Fruit fly (Drosophila melanogaster) whole organism, wandering third instar larva: ENCODE data around the gene AstC.
A peak's percentile ranks its signal among the peaks of the same experiment; 100 is the strongest.

Source experiments
- Abd-B ChIP-seq: fragments of >200 bp; optimal IDR thresholded peaks from 2 replicates; lab custom pipeline; 2017; ENCODE audit warnings: missing biosample characterization, missing genetic modification characterization
- CG9705 ChIP-seq: fragments of 200-800 bp; sonication (Bioruptor generic); optimal IDR thresholded peaks from 2 replicates; lab custom pipeline; 2018; ENCODE audit warnings: missing biosample characterization, mild to moderate bottlenecking, missing genetic modification characterization
- CrebA ChIP-seq: fragments of 200-800 bp; sonication (Bioruptor generic); optimal IDR thresholded peaks from 2 replicates; lab custom pipeline; 2016; ENCODE audit warnings: missing biosample characterization, mild to moderate bottlenecking, missing genetic modification characterization, borderline replicate concordance
- Dfd ChIP-seq: fragments of >200 bp; optimal IDR thresholded peaks from 2 replicates; lab custom pipeline; 2017; ENCODE audit warnings: missing biosample characterization, missing genetic modification characterization
- Dif ChIP-seq: fragments of 200-275, 200-300 bp; sonication (Bioruptor generic); optimal IDR thresholded peaks from 2 replicates; lab custom pipeline; 2018; ENCODE audit warnings: missing biosample characterization, missing genetic modification characterization; ENCODE audit not compliant: partially characterized antibody
- GATAd ChIP-seq: sonication (Bioruptor generic); optimal IDR thresholded peaks from 2 replicates; lab custom pipeline; 2016; ENCODE audit warnings: missing biosample characterization, missing genetic modification characterization
- HLH106 ChIP-seq: fragments of 200-800 bp; optimal IDR thresholded peaks from 3 replicates; lab custom pipeline; 2019; ENCODE audit warnings: missing biosample characterization, mild to moderate bottlenecking, missing genetic modification characterization, moderate library complexity
- Hnf4 ChIP-seq: fragments of 200-800 bp; sonication (Bioruptor generic); optimal IDR thresholded peaks from 2 replicates; lab custom pipeline; 2016; ENCODE audit warnings: missing biosample characterization, mild to moderate bottlenecking, missing genetic modification characterization
- Hr78 ChIP-seq: fragments of >200 bp; optimal IDR thresholded peaks from 2 replicates; lab custom pipeline; 2017; ENCODE audit warnings: missing biosample characterization, missing genetic modification characterization
- Hr83 ChIP-seq: fragments of 200-300 bp; sonication (Bioruptor generic); optimal IDR thresholded peaks from 2 replicates; lab custom pipeline; 2016; ENCODE audit warnings: missing biosample characterization, mild to moderate bottlenecking, missing genetic modification characterization, moderate library complexity; ENCODE audit not compliant: poor library complexity, severe bottlenecking
- Jra ChIP-seq: sonication (Bioruptor generic); optimal IDR thresholded peaks from 2 replicates; lab custom pipeline; 2016; ENCODE audit warnings: missing biosample characterization, missing genetic modification characterization
- Mio ChIP-seq: sonication (Bioruptor generic); optimal IDR thresholded peaks from 2 replicates; lab custom pipeline; 2016; ENCODE audit warnings: missing biosample characterization, missing genetic modification characterization
- Myc ChIP-seq: fragments of >200 bp; optimal IDR thresholded peaks from 2 replicates; lab custom pipeline; 2017
- N ChIP-seq: fragments of >200 bp; optimal IDR thresholded peaks from 2 replicates; lab custom pipeline; 2018; ENCODE audit warnings: missing biosample characterization, missing external identifiers, missing genetic modification characterization
- OdsH ChIP-seq: fragments of 200-800 bp; sonication (Bioruptor generic); optimal IDR thresholded peaks from 2 replicates; lab custom pipeline; 2016; ENCODE audit warnings: missing biosample characterization, mild to moderate bottlenecking, missing genetic modification characterization
- Rel ChIP-seq, 2 experiments: fragments of 200-800 bp; sonication (Bioruptor generic) in 1 of 2; optimal IDR thresholded peaks; 2 replicates in 1 of 2; 3 replicates in 1 of 2; lab custom pipeline; 2016 to 2019; ENCODE audit warnings: mild to moderate bottlenecking in 2 of 2, missing biosample characterization in 2 of 2, missing genetic modification characterization in 2 of 2, moderate library complexity in 1 of 2
- Sp1 ChIP-seq: fragments of 200-800 bp; sonication (Bioruptor generic); optimal IDR thresholded peaks from 3 replicates; lab custom pipeline; 2019; ENCODE audit warnings: missing biosample characterization, mild to moderate bottlenecking, missing genetic modification characterization, moderate library complexity
- br ChIP-seq: fragments of 200-800 bp; sonication (Bioruptor generic); optimal IDR thresholded peaks from 2 replicates; lab custom pipeline; 2016; ENCODE audit warnings: missing biosample characterization, missing genetic modification characterization
- dl ChIP-seq, 2 experiments: fragments of 175-275, 200-275 bp in 1 of 2; fragments of 200-275 bp in 1 of 2; sonication (Bioruptor generic); optimal IDR thresholded peaks; lab custom pipeline; 2018; ENCODE audit warnings: mild to moderate bottlenecking in 2 of 2, missing biosample characterization in 2 of 2, missing genetic modification characterization in 2 of 2, moderate library complexity in 2 of 2; ENCODE audit not compliant: partially characterized antibody in 2 of 2, insufficient read depth in 1 of 2
- dmrt93B ChIP-seq: fragments of 200-800 bp; sonication (Bioruptor generic); optimal IDR thresholded peaks from 2 replicates; lab custom pipeline; 2018; ENCODE audit warnings: missing biosample characterization, mild to moderate bottlenecking, missing genetic modification characterization
- dsf ChIP-seq: sonication (Bioruptor generic); optimal IDR thresholded peaks from 2 replicates; lab custom pipeline; 2016; ENCODE audit warnings: missing biosample characterization, missing genetic modification characterization, borderline replicate concordance
- ey ChIP-seq: fragments of 200-800 bp; sonication (Bioruptor generic); optimal IDR thresholded peaks from 2 replicates; lab custom pipeline; 2016; ENCODE audit warnings: missing biosample characterization, missing genetic modification characterization
- foxo ChIP-seq, 2 experiments: fragments of 200-800 bp; sonication (Bioruptor generic); optimal IDR thresholded peaks; 2 replicates in 1 of 2; 3 replicates in 1 of 2; lab custom pipeline; 2016 to 2017; ENCODE audit warnings: missing biosample characterization in 2 of 2, missing genetic modification characterization in 2 of 2
- fru ChIP-seq: fragments of 200-800 bp; sonication (Bioruptor generic); optimal IDR thresholded peaks from 3 replicates; lab custom pipeline; 2016; ENCODE audit warnings: missing biosample characterization, mild to moderate bottlenecking, missing genetic modification characterization
- h ChIP-seq: fragments of 200-800 bp; sonication (Bioruptor generic); optimal IDR thresholded peaks from 3 replicates; lab custom pipeline; 2016; ENCODE audit warnings: missing biosample characterization, mild to moderate bottlenecking, missing genetic modification characterization
- jim ChIP-seq: fragments of 175-275, 200-325 bp; sonication (Bioruptor generic); optimal IDR thresholded peaks from 2 replicates; lab custom pipeline; 2016; ENCODE audit warnings: missing biosample characterization, mild to moderate bottlenecking, missing genetic modification characterization
- lola ChIP-seq: fragments of >200 bp; optimal IDR thresholded peaks from 2 replicates; lab custom pipeline; 2017; ENCODE audit warnings: missing biosample characterization, missing genetic modification characterization
- pan ChIP-seq: fragments of >200 bp; optimal IDR thresholded peaks from 2 replicates; lab custom pipeline; 2017
- psq ChIP-seq: fragments of 200-800 bp; sonication (Bioruptor generic); optimal IDR thresholded peaks from 3 replicates; lab custom pipeline; 2017; ENCODE audit warnings: missing biosample characterization, mild to moderate bottlenecking, missing genetic modification characterization, moderate library complexity
- rgr ChIP-seq: fragments of 200-800 bp; sonication (Bioruptor generic); optimal IDR thresholded peaks from 3 replicates; lab custom pipeline; 2016; ENCODE audit warnings: missing biosample characterization, mild to moderate bottlenecking, missing genetic modification characterization
- sage ChIP-seq: fragments of 200-800 bp; sonication (Bioruptor generic); optimal IDR thresholded peaks from 2 replicates; lab custom pipeline; 2016; ENCODE audit warnings: missing biosample characterization, mild to moderate bottlenecking, missing genetic modification characterization
- tai ChIP-seq: sonication (Bioruptor generic); optimal IDR thresholded peaks from 2 replicates; lab custom pipeline; 2016; ENCODE audit warnings: missing biosample characterization, missing genetic modification characterization
- woc ChIP-seq: sonication (Bioruptor generic); optimal IDR thresholded peaks from 2 replicates; lab custom pipeline; 2016; ENCODE audit warnings: missing biosample characterization, mild to moderate bottlenecking, missing genetic modification characterization

The AstC gene

dm6 chr2L:11082025-11082424, 826 bp upstream of the AstC start:
- TF ChIP-seq jim (GFP tag; lab: Kevin White, UChicago) (no peak), dmrt93B (GFP tag; lab: Kevin White, UChicago) (no peak), Myc (lab: Kevin White, UChicago) (peak; percentile 6)

- no peak for TF ChIP-seq Hnf4 (GFP tag; lab: Kevin White, UChicago)
- TF ChIP-seq rgr (GFP tag; lab: Kevin White, UChicago), result no peak
- no peak for TF ChIP-seq Hr78 (GFP tag; lab: Kevin White, UChicago)
- no peak for TF ChIP-seq pan (lab: Kevin White, UChicago)
- TF ChIP-seq Mio (GFP tag; lab: Kevin White, UChicago), result no peak
- TF ChIP-seq br (GFP tag; lab: Kevin White, UChicago), result no peak
- TF ChIP-seq dsf (GFP tag; lab: Kevin White, UChicago), result no peak
- no peak for TF ChIP-seq ey (GFP tag; lab: Kevin White, UChicago)
- TF ChIP-seq Myc (lab: Kevin White, UChicago), result no peak
- TF ChIP-seq Rel (GFP tag; optimal IDR thresholded peaks at IDR 0.05; lab: Kevin White, UChicago), result no peak
- no peak for TF ChIP-seq Rel (tag; optimal IDR thresholded peaks at IDR 0.05; lab: Kevin White, UChicago)
- no peak for TF ChIP-seq jim (GFP tag; lab: Kevin White, UChicago)
- no peak for TF ChIP-seq Sp1 (GFP tag; lab: Kevin White, UChicago)
- TF ChIP-seq GATAd, result no peak
- TF ChIP-seq OdsH (GFP tag; lab: Kevin White, UChicago), result no peak
These were observed 6.1 kb downstream of the AstC start, which contains the start of gene CG43725 for dm6 chr2L:11075114-11075513. CG43725 (plus strand) TSS chr2L:11075513.

DNA sequence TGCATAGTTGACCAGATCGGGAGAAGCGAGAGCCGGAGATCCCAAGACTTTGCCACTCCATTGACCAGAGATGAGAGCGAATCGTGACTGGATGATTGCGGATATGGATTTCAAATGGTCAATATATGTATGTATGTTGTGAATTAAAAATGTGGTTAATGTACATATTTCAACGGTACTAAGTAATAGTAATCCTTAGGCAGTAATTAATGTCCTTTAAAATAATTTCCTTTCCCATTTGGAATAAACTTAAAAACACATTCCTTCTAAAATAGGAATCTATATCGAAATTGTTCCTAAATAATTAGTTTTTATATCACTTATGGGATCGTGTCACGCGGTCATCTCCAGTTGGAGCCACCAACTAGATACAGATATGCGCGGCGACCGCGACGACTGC, 7.3 kb downstream of the AstC start:
- TF ChIP-seq h (GFP tag; lab: Kevin White, UChicago) (peak; percentile 6), Myc (lab: Kevin White, UChicago) (no peak), Hnf4 (GFP tag; lab: Kevin White, UChicago) (no peak), Rel (GFP tag; optimal IDR thresholded peaks at IDR 0.05; lab: Kevin White, UChicago) (no peak), Rel (tag; optimal IDR thresholded peaks at IDR 0.05; lab: Kevin White, UChicago) (no peak), rgr (GFP tag; lab: Kevin White, UChicago) (peak; percentile 24), GATAd (no peak), Hr78 (GFP tag; lab: Kevin White, UChicago) (no peak), dmrt93B (GFP tag; lab: Kevin White, UChicago) (no peak), OdsH (GFP tag; lab: Kevin White, UChicago) (peak; percentile 32), foxo (GFP tag; optimal IDR thresholded peaks at IDR 0.05; lab: Kevin White, UChicago) (peak in 1 of 2 experiments; percentile 6), br (GFP tag; lab: Kevin White, UChicago) (peak; percentile 9), ey (GFP tag; lab: Kevin White, UChicago) (peak; percentile 34), Sp1 (GFP tag; lab: Kevin White, UChicago) (peak; percentile 42), N (GFP tag; lab: Kevin White, UChicago) (no peak), Abd-B (GFP tag; lab: Kevin White, UChicago) (no peak)

- TF ChIP-seq h (GFP tag; lab: Kevin White, UChicago) (no peak), Dfd (no peak), Jra (no peak), CrebA (GFP tag; lab: Kevin White, UChicago) (no peak), psq (GFP tag; lab: Kevin White, UChicago) (no peak), fru (no peak), HLH106 (tag; lab: Kevin White, UChicago) (no peak), pan (lab: Kevin White, UChicago) (no peak), woc (GFP tag; lab: Kevin White, UChicago) (no peak), Abd-B (GFP tag; lab: Kevin White, UChicago) (no peak), jim (GFP tag; lab: Kevin White, UChicago) (no peak), CG9705 (GFP tag; lab: Kevin White, UChicago) (no peak), N (GFP tag; lab: Kevin White, UChicago) (no peak), Sp1 (GFP tag; lab: Kevin White, UChicago) (no peak), tai (GFP tag; lab: Kevin White, UChicago) (no peak), Hnf4 (GFP tag; lab: Kevin White, UChicago) (no peak), lola (GFP tag; lab: Kevin White, UChicago) (no peak), Dif (GFP tag; lab: Kevin White, UChicago) (no peak), br (GFP tag; lab: Kevin White, UChicago) (no peak)
These were observed 8.3 kb downstream of the AstC start for dm6 chr2L:11072880-11073279.

DNA sequence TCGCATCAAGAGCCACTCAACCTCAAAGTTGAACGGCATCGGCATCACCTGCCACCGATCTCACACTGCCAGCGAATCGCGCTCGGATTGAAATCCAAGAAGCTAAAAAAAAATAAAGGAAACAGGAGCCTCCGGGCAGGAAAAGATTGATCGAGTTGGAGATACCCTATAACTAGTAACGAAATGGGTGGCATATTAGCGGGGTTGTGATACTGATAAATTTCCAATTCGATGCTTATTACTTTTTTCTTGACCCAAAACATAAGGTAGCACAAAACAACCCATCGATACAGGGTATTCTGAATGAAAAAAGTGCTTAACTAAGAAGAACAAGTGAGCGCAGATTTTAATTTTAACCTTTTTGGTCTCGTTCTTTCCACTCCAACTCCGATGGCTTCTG, 8.9 kb downstream of the AstC start:
- TF ChIP-seq Dif (GFP tag; lab: Kevin White, UChicago) (no peak), sage (GFP tag; lab: Kevin White, UChicago) (peak; percentile 47), br (GFP tag; lab: Kevin White, UChicago) (peak; percentile 80), h (GFP tag; lab: Kevin White, UChicago) (peak; percentile 85), Sp1 (GFP tag; lab: Kevin White, UChicago) (peak; percentile 69), woc (GFP tag; lab: Kevin White, UChicago) (peak; percentile 88), N (GFP tag; lab: Kevin White, UChicago) (no peak), Jra (no peak), CrebA (GFP tag; lab: Kevin White, UChicago) (peak; percentile 20), rgr (GFP tag; lab: Kevin White, UChicago) (peak; percentile 73), fru (peak; percentile 79), ey (GFP tag; lab: Kevin White, UChicago) (peak; percentile 84), dmrt93B (GFP tag; lab: Kevin White, UChicago) (peak; percentile 48), Hr83 (GFP tag; lab: Kevin White, UChicago) (no peak), psq (GFP tag; lab: Kevin White, UChicago) (peak; percentile 74), OdsH (GFP tag; lab: Kevin White, UChicago) (peak; percentile 70), dl (GFP tag; optimal IDR thresholded peaks at IDR 0.05; lab: Kevin White, UChicago; ENCODE audit: insufficient read depth in 1 of 2, partially characterized antibody in 2 of 2) (no peak), Hnf4 (GFP tag; lab: Kevin White, UChicago) (peak; percentile 64), foxo (GFP tag; optimal IDR thresholded peaks at IDR 0.05; lab: Kevin White, UChicago) (peak in 1 of 2 experiments; percentile 75), HLH106 (tag; lab: Kevin White, UChicago) (peak; percentile 65)
- TF ChIP-seq, all 38 proteins: peak for 15
